Worm (Caenorhabditis elegans): ENCODE data around the gene R04B5.7.

ce11 chrV:10072721-10073120, 17.6 kb downstream of the R04B5.7 start:
- TF ChIP-seq ceh-82 (tag; optimal IDR thresholded peaks at IDR 0.05) (no peak), nhr-12 (tag; optimal IDR thresholded peaks at IDR 0.05) (no peak), hmg-11 (tag; optimal IDR thresholded peaks at IDR 0.05) (no peak), snpc-4 (tag; optimal IDR thresholded peaks at IDR 0.05) (no peak), elt-2 (tag; optimal IDR thresholded peaks at IDR 0.05) (no peak), pqm-1 (tag; optimal IDR thresholded peaks at IDR 0.05) (no peak), mdl-1 (tag; optimal IDR thresholded peaks at IDR 0.05) (no peak), ama-1 (optimal IDR thresholded peaks at IDR 0.05) (no peak), nhr-77 (tag; optimal IDR thresholded peaks at IDR 0.05) (no peak), unc-62 (GFP tag; optimal IDR thresholded peaks at IDR 0.05) (no peak)
